Worm (Caenorhabditis elegans) whole organism, L1 larva: ENCODE data around the gene lmbr-1.

ENCODE experiments used
- C16A3.4 ChIP-seq: fragments of 150-350 bp; optimal IDR thresholded peaks from 2 replicates; lab custom pipeline; 2014; ENCODE audit warnings: missing biosample characterization, missing genetic modification characterization
- Y116A8C.19 ChIP-seq: sonication (generic microtip); optimal IDR thresholded peaks from 2 replicates; lab custom pipeline; 2016; ENCODE audit warnings: missing compliant biosample characterization, missing genetic modification characterization, borderline replicate concordance
- alr-1 ChIP-seq: fragments of 200-800 bp; sonication (Bioruptor generic); optimal IDR thresholded peaks from 2 replicates; lab custom pipeline; 2018; ENCODE audit warnings: borderline replicate concordance, mild to moderate bottlenecking, missing genetic modification characterization, missing compliant biosample characterization
- aly-2 ChIP-seq: fragments of 150-350 bp; optimal IDR thresholded peaks from 2 replicates; lab custom pipeline; 2014; ENCODE audit warnings: missing biosample characterization, missing genetic modification characterization
- ceh-63 ChIP-seq: fragments of 200-800 bp; sonication (Bioruptor generic); optimal IDR thresholded peaks from 2 replicates; lab custom pipeline; 2018; ENCODE audit warnings: mild to moderate bottlenecking, missing genetic modification characterization, missing compliant biosample characterization
- ceh-82 ChIP-seq, 3 experiments: fragments of 150-350 bp in 1 of 3; sonication (generic microtip) in 2 of 3; optimal IDR thresholded peaks; 2 replicates each; lab custom pipeline; 2014 to 2017; ENCODE audit warnings: missing biosample characterization in 3 of 3, missing genetic modification characterization in 3 of 3
- ceh-88 ChIP-seq: fragments of 200-800 bp; sonication (Bioruptor generic); IDR thresholded peaks from 2 replicates; pipeline ENCODE4 v1.3.6; 2022; ENCODE audit warnings: missing genetic modification characterization, missing compliant biosample characterization
- ceh-90 ChIP-seq: sonication (generic microtip); optimal IDR thresholded peaks from 2 replicates; lab custom pipeline; 2016; ENCODE audit warnings: missing genetic modification characterization, missing compliant biosample characterization
- dsc-1 ChIP-seq: sonication (generic microtip); optimal IDR thresholded peaks from 2 replicates; lab custom pipeline; 2016; ENCODE audit warnings: mild to moderate bottlenecking, missing genetic modification characterization, missing compliant biosample characterization
- efl-1 ChIP-seq, 4 experiments: fragments of 150-350 bp; optimal IDR thresholded peaks in 3 of 4; peaks in 1 of 4; 1 replicate in 1 of 4; 2 replicates in 3 of 4; lab custom pipeline; 2014; ENCODE audit warnings: missing biosample characterization in 2 of 4, missing genetic modification characterization in 2 of 4, missing genetic modification reagents in 2 of 4
- efl-3 ChIP-seq: fragments of 200-800 bp; sonication (Bioruptor generic); optimal IDR thresholded peaks from 2 replicates; lab custom pipeline; 2018; ENCODE audit warnings: mild to moderate bottlenecking, missing genetic modification characterization, missing compliant biosample characterization
- egl-13 ChIP-seq: sonication (generic microtip); optimal IDR thresholded peaks from 2 replicates; lab custom pipeline; 2016; ENCODE audit warnings: missing genotype, missing genetic modification reagents, missing genetic modification characterization, missing compliant biosample characterization
- elt-2 ChIP-seq: sonication (generic microtip); optimal IDR thresholded peaks from 2 replicates; lab custom pipeline; 2016; ENCODE audit warnings: missing genetic modification characterization, mild to moderate bottlenecking, inconsistent platforms, missing compliant biosample characterization, missing genetic modification reagents
- elt-3 ChIP-seq, 6 experiments: fragments of 150-350 bp in 1 of 6; sonication (generic microtip); optimal IDR thresholded peaks; 2 replicates each; lab custom pipeline; 2017 to 2018; ENCODE audit warnings: missing biosample characterization in 6 of 6, missing genetic modification characterization in 6 of 6, inconsistent platforms in 1 of 6
- fkh-10 ChIP-seq: sonication (generic microtip); optimal IDR thresholded peaks from 2 replicates; lab custom pipeline; 2017; ENCODE audit warnings: missing biosample characterization, missing genetic modification reagents, missing genetic modification characterization
- fkh-4 ChIP-seq: sonication (generic microtip); optimal IDR thresholded peaks from 2 replicates; lab custom pipeline; 2016; ENCODE audit warnings: missing compliant biosample characterization, missing genetic modification characterization, borderline replicate concordance
- fos-1 ChIP-seq: fragments of 150-350 bp; optimal IDR thresholded peaks from 2 replicates; lab custom pipeline; 2014; ENCODE audit warnings: missing biosample characterization, missing genetic modification characterization
- grh-1 ChIP-seq: fragments of 200-800 bp; sonication (Bioruptor generic); IDR thresholded peaks from 2 replicates; pipeline ENCODE4 v1.3.6; 2022; ENCODE audit warnings: missing genetic modification reagents, missing genetic modification characterization, missing compliant biosample characterization
- hlh-17 ChIP-seq: fragments of 200-800 bp; sonication (Bioruptor generic); optimal IDR thresholded peaks from 2 replicates; lab custom pipeline; 2018; ENCODE audit warnings: missing genetic modification characterization, mild to moderate bottlenecking, missing compliant biosample characterization, moderate library complexity, borderline replicate concordance
- hlh-4 ChIP-seq: sonication (generic microtip); optimal IDR thresholded peaks from 2 replicates; lab custom pipeline; 2016; ENCODE audit warnings: mild to moderate bottlenecking, missing genetic modification characterization, missing compliant biosample characterization
- isw-1 ChIP-seq: fragments of 200-800 bp; sonication (Bioruptor generic); IDR thresholded peaks from 2 replicates; pipeline ENCODE4 v1.3.6; 2022; ENCODE audit warnings: missing genetic modification characterization, missing compliant biosample characterization
- jun-1 ChIP-seq: fragments of 150-350 bp; optimal IDR thresholded peaks from 2 replicates; lab custom pipeline; 2014; ENCODE audit warnings: missing biosample characterization, missing genetic modification reagents, missing genetic modification characterization
- lin-14 ChIP-seq: fragments of 200-800 bp; sonication (Bioruptor generic); optimal IDR thresholded peaks from 2 replicates; lab custom pipeline; 2018; ENCODE audit warnings: mild to moderate bottlenecking, missing genetic modification characterization, moderate library complexity, missing compliant biosample characterization
- lin-39 ChIP-seq: fragments of 150-350 bp; optimal IDR thresholded peaks from 2 replicates; lab custom pipeline; 2014; ENCODE audit warnings: missing biosample characterization, missing genetic modification reagents, missing genetic modification characterization
- lir-3 ChIP-seq: sonication (generic microtip); optimal IDR thresholded peaks from 2 replicates; lab custom pipeline; 2016; ENCODE audit warnings: mild to moderate bottlenecking, missing genetic modification characterization, moderate library complexity, missing compliant biosample characterization; ENCODE audit not compliant: poor library complexity
- mdl-1 ChIP-seq, 2 experiments: fragments of 150-350 bp; optimal IDR thresholded peaks; 2 replicates each; lab custom pipeline; 2014 to 2017; ENCODE audit warnings: missing biosample characterization in 2 of 2, missing genetic modification characterization in 2 of 2, inconsistent platforms in 1 of 2
- mep-1 ChIP-seq: fragments of 150-350 bp; optimal IDR thresholded peaks from 2 replicates; lab custom pipeline; 2014; ENCODE audit warnings: missing biosample characterization, missing genetic modification characterization
- nhr-12 ChIP-seq: sonication (generic microtip); optimal IDR thresholded peaks from 2 replicates; lab custom pipeline; 2017; ENCODE audit warnings: missing biosample characterization, missing genetic modification characterization
- nhr-20 ChIP-seq: sonication (generic microtip); optimal IDR thresholded peaks from 2 replicates; lab custom pipeline; 2016; ENCODE audit warnings: mild to moderate bottlenecking, missing genetic modification characterization, missing compliant biosample characterization
- nhr-71 ChIP-seq: sonication (generic microtip); optimal IDR thresholded peaks from 2 replicates; lab custom pipeline; 2016; ENCODE audit warnings: mild to moderate bottlenecking, missing genetic modification characterization, moderate library complexity, missing compliant biosample characterization
- pqm-1 ChIP-seq: sonication (generic microtip); optimal IDR thresholded peaks from 3 replicates; lab custom pipeline; 2017; ENCODE audit warnings: missing biosample characterization, missing genetic modification characterization
- rnt-1 ChIP-seq: sonication (generic microtip); optimal IDR thresholded peaks from 2 replicates; lab custom pipeline; 2016; ENCODE audit warnings: mild to moderate bottlenecking, missing genetic modification characterization, moderate library complexity, missing compliant biosample characterization
- sox-4 ChIP-seq: sonication (generic microtip); optimal IDR thresholded peaks from 2 replicates; lab custom pipeline; 2016; ENCODE audit warnings: missing genetic modification characterization, missing compliant biosample characterization
- swsn-7 ChIP-seq: sonication (generic microtip); optimal IDR thresholded peaks from 2 replicates; lab custom pipeline; 2016; ENCODE audit warnings: missing genetic modification characterization, missing compliant biosample characterization
- tlp-1 ChIP-seq: fragments of 150-350 bp; optimal IDR thresholded peaks from 2 replicates; lab custom pipeline; 2014; ENCODE audit warnings: missing biosample characterization, missing genetic modification characterization
- unc-130 ChIP-seq: fragments of 150-350 bp; optimal IDR thresholded peaks from 2 replicates; lab custom pipeline; 2017; ENCODE audit warnings: missing biosample characterization, missing genetic modification characterization, inconsistent platforms
- unc-30 ChIP-seq: sonication (generic microtip); optimal IDR thresholded peaks from 2 replicates; lab custom pipeline; 2017; ENCODE audit warnings: missing biosample characterization, missing genetic modification characterization
- unc-86 ChIP-seq: sonication (generic microtip); optimal IDR thresholded peaks from 2 replicates; lab custom pipeline; 2016; ENCODE audit warnings: missing genetic modification characterization, missing compliant biosample characterization
- zag-1 ChIP-seq: fragments of 150-350 bp; optimal IDR thresholded peaks from 2 replicates; lab custom pipeline; 2014; ENCODE audit warnings: missing biosample characterization, missing genetic modification characterization
- zip-4 ChIP-seq: fragments of 200-800 bp; sonication (Bioruptor generic); optimal IDR thresholded peaks from 2 replicates; lab custom pipeline; 2018; ENCODE audit warnings: mild to moderate bottlenecking, missing genetic modification characterization, moderate library complexity, missing compliant biosample characterization
- ztf-11 ChIP-seq, 2 experiments: sonication (generic microtip); optimal IDR thresholded peaks; 2 replicates each; lab custom pipeline; 2016 to 2017; ENCODE audit warnings: missing genetic modification characterization in 2 of 2, missing biosample characterization in 1 of 2, missing compliant biosample characterization in 1 of 2

Gene lmbr-1

DNA sequence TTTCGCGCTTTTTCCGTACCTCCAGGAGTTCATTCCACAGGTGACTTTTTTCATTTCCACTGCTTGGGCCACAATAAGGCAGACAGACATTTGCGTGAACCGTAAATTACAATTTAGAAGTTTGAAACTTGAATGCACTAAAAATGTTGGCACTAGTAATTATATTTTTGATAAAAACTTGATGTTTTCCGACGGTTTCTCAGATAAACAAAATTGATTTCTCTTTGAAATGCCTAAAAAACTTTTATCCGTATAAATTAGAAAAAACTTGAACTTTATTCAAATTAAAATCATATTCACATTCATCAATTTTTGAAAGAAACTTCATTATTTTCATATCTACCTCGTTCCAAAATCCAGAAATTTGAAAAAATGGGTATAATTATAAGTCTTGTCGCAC lies 23.6 kb downstream of the lmbr-1 start, which contains the start of gene ZK353.3:
Gene ZK353.3, plus strand, starts transcription at position 301 of the 400 bp plus-strand sequence.
- TF ChIP-seq ceh-88 (no peak), sox-4 (tag; lab: Kevin White, UChicago) (no peak)

DNA sequence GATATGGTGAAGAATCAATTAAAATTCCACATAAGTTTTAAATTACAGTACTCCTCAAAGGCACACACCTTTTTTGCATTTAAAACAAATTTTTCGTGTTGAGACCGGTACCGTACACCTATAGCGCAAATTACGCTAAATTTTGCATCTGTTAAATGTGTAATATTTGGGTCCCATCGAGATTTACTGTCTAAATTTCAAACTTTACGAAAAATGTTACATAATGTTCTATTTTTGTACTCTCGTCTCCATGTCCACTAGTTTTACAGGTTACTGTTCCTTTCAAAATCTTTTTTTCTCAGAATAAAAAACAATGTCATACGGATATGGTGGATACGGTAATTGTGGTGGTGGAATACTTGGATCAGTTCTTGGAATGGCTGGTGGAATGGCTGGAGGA lies 26.4 kb downstream of the lmbr-1 start, which contains the start of gene ZK353.2:
Gene ZK353.2, plus strand, starts transcription at position 301 of the 400 bp plus-strand sequence.
- TF ChIP-seq mep-1 (tag; lab: Kevin White, UChicago) (no peak), hlh-4 (tag; lab: Kevin White, UChicago) (no peak), ceh-63 (GFP tag; lab: Kevin White, UChicago) (no peak), fos-1 (no peak), ceh-82 (tag; optimal IDR thresholded peaks at IDR 0.05; lab: Kevin White, UChicago) (no peak), isw-1 (GFP tag; lab: Robert Waterston, UW) (no peak), unc-130 (tag; lab: Kevin White, UChicago) (no peak), swsn-7 (tag; lab: Kevin White, UChicago) (no peak), zip-4 (GFP tag; lab: Kevin White, UChicago) (no peak), grh-1 (GFP tag; lab: Robert Waterston, UW) (no peak), efl-3 (GFP tag; lab: Kevin White, UChicago) (no peak)

DNA sequence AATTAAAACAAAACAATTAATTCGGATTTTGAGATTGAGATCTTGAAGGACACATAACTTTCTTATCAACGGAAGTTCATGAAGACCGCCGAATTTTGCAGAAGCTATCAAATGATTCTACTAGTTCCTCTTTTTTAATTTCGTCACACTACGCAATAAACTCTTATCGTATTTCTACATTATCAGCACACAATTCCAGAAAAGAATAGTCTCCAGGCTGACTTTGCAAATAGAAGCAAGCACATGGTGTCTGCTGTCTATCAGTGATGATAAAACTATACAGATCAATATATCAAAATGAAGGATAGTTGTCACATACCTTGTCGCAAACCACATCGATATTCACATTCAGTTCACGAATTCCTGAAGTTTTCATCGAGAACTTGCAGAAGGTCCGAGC lies 28.4 kb downstream of the lmbr-1 start:
- TF ChIP-seq efl-1 (optimal IDR thresholded peaks at IDR 0.05; lab: Kevin White, UChicago): no peak
- peak in 1 of 2 experiments; percentile 78 for TF ChIP-seq efl-1 (GFP tag; optimal IDR thresholded peaks at IDR 0.05 in 1 of 2; lab: Kevin White, UChicago)
- no peak for TF ChIP-seq hlh-17 (GFP tag; lab: Kevin White, UChicago)
- peak in 1 of 2 experiments; percentile 23 for TF ChIP-seq mdl-1 (tag; optimal IDR thresholded peaks at IDR 0.05; lab: Kevin White, UChicago)
- peak; percentile 7 for TF ChIP-seq lin-14 (GFP tag; lab: Kevin White, UChicago)
- TF ChIP-seq nhr-71 (tag; lab: Kevin White, UChicago): peak; percentile 11
- no peak for TF ChIP-seq C16A3.4 (tag; lab: Kevin White, UChicago)
- peak; percentile 79 for TF ChIP-seq tlp-1 (tag; lab: Kevin White, UChicago)
- peak; percentile 97 for TF ChIP-seq pqm-1
- TF ChIP-seq jun-1 (tag; lab: Kevin White, UChicago): peak; percentile 44
- no peak for TF ChIP-seq unc-86 (tag; lab: Kevin White, UChicago)
- TF ChIP-seq elt-2 (tag; lab: Kevin White, UChicago): peak; percentile 97
- TF ChIP-seq nhr-20 (tag; lab: Kevin White, UChicago): peak; percentile 26
- TF ChIP-seq, all 84 proteins: peak for 9

DNA sequence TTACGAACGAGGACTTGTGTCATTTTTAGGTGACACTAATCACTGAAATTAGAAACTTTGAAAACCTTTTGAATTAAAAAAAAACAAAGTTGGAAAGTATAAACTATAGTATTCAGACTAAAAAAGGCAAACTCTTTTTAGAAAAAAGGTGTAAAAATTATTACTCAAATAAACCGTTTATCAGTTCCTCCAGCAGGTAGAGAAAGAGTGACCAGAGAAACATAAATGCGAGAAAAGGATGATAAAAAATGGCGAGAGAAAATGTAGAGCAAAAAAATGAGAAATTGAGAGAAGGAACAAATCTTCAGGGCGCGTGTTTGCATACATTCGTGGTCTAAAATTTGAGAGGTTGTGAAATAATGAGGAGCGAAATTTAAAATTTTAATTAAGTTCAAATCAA lies 29.8 kb downstream of the lmbr-1 start, which contains the start of gene lap-1:
Gene lap-1, minus strand, starts transcription at position 42 of the 400 bp plus-strand sequence.
- TF ChIP-seq elt-3 (tag; optimal IDR thresholded peaks at IDR 0.05; lab: Kevin White, UChicago) (no peak), zag-1 (no peak), ceh-88 (no peak), fkh-4 (no peak), alr-1 (tag; lab: Kevin White, UChicago) (no peak), lir-3 (tag; lab: Kevin White, UChicago) (no peak), zip-4 (GFP tag; lab: Kevin White, UChicago) (no peak), egl-13 (no peak), unc-30 (no peak), Y116A8C.19 (tag; lab: Kevin White, UChicago) (no peak), nhr-71 (tag; lab: Kevin White, UChicago) (no peak), fkh-10 (no peak), ceh-90 (tag; lab: Kevin White, UChicago) (no peak), lin-39 (no peak), rnt-1 (tag; lab: Kevin White, UChicago) (no peak), ztf-11 (tag; optimal IDR thresholded peaks at IDR 0.05; lab: Kevin White, UChicago) (no peak), dsc-1 (tag; lab: Kevin White, UChicago) (no peak), nhr-12 (no peak), aly-2 (tag; lab: Kevin White, UChicago) (no peak)
